Worm (Caenorhabditis elegans): ENCODE measurements around the gene F26C11.1.

DNA sequence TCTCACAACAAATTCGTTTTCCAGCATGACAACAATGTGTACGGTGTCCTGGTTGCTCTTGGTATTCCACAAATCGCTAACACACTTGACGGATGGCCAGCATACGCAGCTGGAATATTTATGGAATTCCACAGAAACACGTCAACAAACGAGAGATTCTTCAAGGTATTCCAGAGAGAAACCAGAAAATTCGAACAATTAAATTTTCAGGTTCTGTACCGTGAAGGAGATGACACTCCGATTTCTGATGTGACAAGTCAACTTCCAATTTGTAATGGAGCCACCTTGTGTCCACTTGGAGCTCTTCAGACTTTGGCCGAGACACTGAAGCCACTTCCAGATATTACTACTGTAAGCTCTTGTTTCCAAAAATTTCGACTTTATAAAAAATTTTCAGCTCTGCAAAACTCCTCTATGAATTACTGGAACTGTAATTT, 39.4 kb downstream of the F26C11.1 start:
- TF ChIP-seq ama-1 (optimal IDR thresholded peaks at IDR 0.05) (no peak), nhr-11 (tag; optimal IDR thresholded peaks at IDR 0.05) (no peak), sox-2 (GFP tag; IDR thresholded peaks at IDR 0.05) (no peak), hlh-8 (tag; optimal IDR thresholded peaks at IDR 0.05) (no peak), ceh-45 (GFP tag; IDR thresholded peaks at IDR 0.05) (no peak), pqm-1 (tag; optimal IDR thresholded peaks at IDR 0.05) (no peak), pax-1 (tag; optimal IDR thresholded peaks at IDR 0.05) (no peak), ceh-22 (tag; optimal IDR thresholded peaks at IDR 0.05) (no peak), pha-4 (tag; optimal IDR thresholded peaks at IDR 0.05) (no peak), gmeb-2 (tag; optimal IDR thresholded peaks at IDR 0.05) (no peak)

Data from whole organism, late embryonic.